Worm (Caenorhabditis elegans): Measurements from ENCODE around the gene irld-50.

DNA sequence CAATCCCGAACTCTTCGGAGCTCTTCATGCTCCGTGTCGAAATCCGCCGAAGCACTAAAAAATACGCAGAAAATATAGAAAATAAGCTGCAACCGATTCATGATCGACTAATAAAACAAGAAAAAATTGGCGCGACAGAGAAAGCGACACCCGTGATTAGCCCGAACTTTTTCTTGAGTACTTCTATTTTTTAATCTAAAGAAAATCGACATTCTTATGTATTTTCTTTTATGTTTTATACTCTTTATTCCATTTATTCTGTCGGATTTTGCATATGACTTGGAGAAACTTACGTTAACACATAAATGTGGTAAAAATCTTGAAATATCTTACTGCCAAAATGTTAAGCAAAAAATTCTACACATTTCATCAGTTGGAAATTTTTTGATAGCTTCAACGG, at the start of gene irld-50, which contains the start of gene irld-49:
- TF ChIP-seq nhr-25 (tag; optimal IDR thresholded peaks at IDR 0.05) (no peak), unc-62 (GFP tag; optimal IDR thresholded peaks at IDR 0.05) (no peak)

All from whole organism, L2 larva.